Worm (Caenorhabditis elegans): ENCODE results near the gene zim-1.
A peak's percentile ranks its signal among the peaks of the same experiment; 100 is the strongest.

DNA sequence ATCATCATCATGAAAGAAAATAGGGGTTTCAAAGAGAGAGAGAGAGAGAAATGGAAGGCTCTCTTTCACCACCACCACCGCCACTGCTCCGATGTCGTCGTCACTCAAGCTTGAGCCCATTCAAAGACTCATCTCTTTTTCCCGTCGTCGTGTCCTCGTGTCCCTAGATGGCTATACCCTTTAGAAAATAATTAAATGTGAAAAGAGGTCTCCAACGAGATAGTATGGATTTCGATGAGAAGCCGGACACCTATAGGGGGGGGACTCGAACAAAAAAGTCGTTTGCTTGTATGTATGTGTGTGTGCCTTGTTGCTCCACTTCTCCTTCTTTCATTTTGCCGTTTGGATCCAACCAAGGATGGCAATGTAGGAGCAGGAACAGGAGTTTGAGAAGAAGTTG, 41.9 kb upstream of the zim-1 start:
- TF ChIP-seq flt-1 (GFP tag; IDR thresholded peaks at IDR 0.05) (0 out of 2 replicates have a peak, but pooled peaks have one; percentile 11), ztf-29 (GFP tag; IDR thresholded peaks at IDR 0.05) (no peak), klf-2 (GFP tag; conservative IDR thresholded peaks at IDR 0.05) (no peak)

Measured in whole organism, midembryonic.